Worm (Caenorhabditis elegans): ENCODE results near the gene srv-29.

DNA sequence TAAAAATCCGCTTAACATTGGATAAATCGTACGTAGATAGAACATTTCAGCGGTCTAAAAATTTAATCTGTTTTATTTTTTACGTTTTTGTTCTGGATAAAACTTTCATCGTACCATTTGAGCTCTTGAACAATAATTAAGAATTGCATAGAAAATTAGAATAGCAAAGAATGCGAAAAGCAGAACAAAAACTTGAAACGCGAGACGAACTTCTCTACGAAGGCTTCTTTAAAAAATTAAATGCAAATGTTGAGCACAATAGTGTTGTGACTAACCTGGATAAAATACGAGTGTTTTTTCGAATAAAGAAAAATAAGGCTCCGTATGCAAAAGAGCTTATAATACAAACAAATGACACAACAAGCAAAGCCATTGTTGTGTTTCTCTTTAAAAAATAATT, 33.1 kb upstream of the srv-29 start:
- no peak for TF ChIP-seq ceh-16 (tag; optimal IDR thresholded peaks at IDR 0.05)
- TF ChIP-seq ceh-82 (tag; optimal IDR thresholded peaks at IDR 0.05), result no peak
- no peak for TF ChIP-seq jun-1 (tag; optimal IDR thresholded peaks at IDR 0.05)
- TF ChIP-seq unc-62 (GFP tag; optimal IDR thresholded peaks at IDR 0.05), result no peak
- no peak for TF ChIP-seq mml-1 (tag; optimal IDR thresholded peaks at IDR 0.05)
- no peak for TF ChIP-seq elt-2 (tag; optimal IDR thresholded peaks at IDR 0.05)
- TF ChIP-seq zag-1 (tag; optimal IDR thresholded peaks at IDR 0.05), result no peak
- no peak for TF ChIP-seq fkh-10 (GFP tag; optimal IDR thresholded peaks at IDR 0.05)
- TF ChIP-seq tbx-2 (tag; optimal IDR thresholded peaks at IDR 0.05), result no peak
- no peak for TF ChIP-seq snpc-4 (tag; optimal IDR thresholded peaks at IDR 0.05)
- no peak for TF ChIP-seq nhr-12 (tag; optimal IDR thresholded peaks at IDR 0.05)
- TF ChIP-seq lin-39 (tag; optimal IDR thresholded peaks at IDR 0.05), result no peak
- no peak for TF ChIP-seq nhr-28 (tag; optimal IDR thresholded peaks at IDR 0.05)
- no peak for TF ChIP-seq nhr-11 (tag; optimal IDR thresholded peaks at IDR 0.05)
